Fruit fly (Drosophila melanogaster): ENCODE data around the gene PolZ2.

DNA sequence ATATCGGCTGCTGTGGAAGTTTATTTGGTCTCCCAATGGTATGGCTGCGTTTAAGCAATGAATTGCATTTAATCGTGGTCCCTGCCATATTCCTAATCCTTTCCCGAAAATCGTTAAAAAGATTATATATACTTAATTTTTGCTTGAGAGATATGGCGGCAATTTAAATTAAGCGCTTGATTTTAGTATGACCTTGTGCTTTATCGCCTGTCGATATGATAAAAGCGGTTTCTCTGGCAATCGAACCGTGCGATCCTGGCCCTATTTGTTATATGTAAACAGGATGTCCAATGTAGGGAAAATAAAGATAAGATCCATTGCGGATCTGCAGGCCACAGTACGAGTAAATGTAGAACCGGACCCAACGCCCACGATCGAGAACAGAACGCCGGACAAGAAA, 33.8 kb upstream of the PolZ2 start, which contains the start of gene Snm1:
- TF ChIP-seq usp (GFP tag; optimal IDR thresholded peaks at IDR 0.05) = no peak
- no peak for TF ChIP-seq psq (optimal IDR thresholded peaks at IDR 0.05)
- TF ChIP-seq CG8478 (optimal IDR thresholded peaks at IDR 0.05) = no peak

All from whole organism.